Worm (Caenorhabditis elegans) whole organism, L4 larva: ENCODE results near the gene erfa-1.

Source experiments
- ceh-62 ChIP-seq: sonication (generic microtip); optimal IDR thresholded peaks from 2 replicates; lab custom pipeline; 2017; ENCODE audit warnings: missing biosample characterization, missing genetic modification characterization
- egl-43 ChIP-seq: fragments of 200-800 bp; sonication (Bioruptor generic); IDR thresholded peaks from 2 replicates; pipeline ENCODE4 v1.3.6; 2022; ENCODE audit warnings: missing genetic modification reagents, missing genetic modification characterization, missing compliant biosample characterization
- nhr-237 ChIP-seq: sonication (generic microtip); optimal IDR thresholded peaks from 2 replicates; lab custom pipeline; 2017; ENCODE audit warnings: missing biosample characterization, missing genetic modification characterization
- nhr-25 ChIP-seq: sonication (generic microtip); optimal IDR thresholded peaks from 2 replicates; lab custom pipeline; 2017; ENCODE audit warnings: missing genetic modification characterization, mild to moderate bottlenecking, missing compliant biosample characterization, antibody characterized with exemption, moderate library complexity, borderline replicate concordance; ENCODE audit not compliant: insufficient read depth

DNA sequence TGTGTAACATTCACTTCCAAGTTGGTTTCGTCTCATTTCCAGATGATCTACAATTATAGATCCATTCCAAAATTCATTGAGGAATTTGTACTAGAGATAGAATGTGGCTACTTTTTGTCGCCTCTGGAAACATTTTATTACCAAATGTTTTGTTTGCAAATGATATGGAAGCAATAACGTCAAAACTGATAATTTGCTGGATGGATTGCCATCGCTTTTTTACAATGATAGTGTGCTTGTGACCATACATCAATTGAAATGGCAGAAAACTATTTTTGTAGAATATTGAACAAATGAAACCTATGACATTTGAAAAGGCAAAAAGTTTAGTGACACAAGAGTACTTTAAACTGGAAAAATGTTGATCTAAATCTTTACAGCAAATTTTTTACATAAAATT lies 19.5 kb upstream of the erfa-1 start:
- TF ChIP-seq nhr-25, result no peak
- TF ChIP-seq ceh-62, result no peak
- no peak for TF ChIP-seq nhr-237 (tag; lab: Kevin White, UChicago)
- no peak for TF ChIP-seq egl-43 (GFP tag; lab: Robert Waterston, UW)
